Fruit fly (Drosophila melanogaster) whole organism, pupa: Measurements from ENCODE around the gene Zip102B.

ENCODE experiments used
- CG10348 ChIP-seq: fragments of 200-800 bp; sonication (Bioruptor generic); IDR thresholded peaks from 2 replicates; pipeline ENCODE4 v1.3.6; 2022; ENCODE audit warnings: missing biosample characterization, missing genetic modification characterization
- CG13204 ChIP-seq: fragments of 200-800 bp; sonication (Bioruptor generic); optimal IDR thresholded peaks from 2 replicates; lab custom pipeline; 2018; ENCODE audit warnings: missing biosample characterization, mild to moderate bottlenecking, missing genetic modification characterization, moderate library complexity
- CG14655 ChIP-seq: fragments of 200-800 bp; sonication (Bioruptor generic); optimal IDR thresholded peaks from 3 replicates; lab custom pipeline; 2017; ENCODE audit warnings: mild to moderate bottlenecking, missing biosample characterization, missing genetic modification reagents, missing genetic modification characterization
- CG15710 ChIP-seq: fragments of 200-800 bp; sonication (Bioruptor generic); optimal IDR thresholded peaks from 2 replicates; lab custom pipeline; 2018; ENCODE audit warnings: missing biosample characterization, mild to moderate bottlenecking, missing genetic modification characterization, moderate library complexity
- CG17806 ChIP-seq: fragments of 200-800 bp; sonication (Bioruptor generic); optimal IDR thresholded peaks from 2 replicates; lab custom pipeline; 2018; ENCODE audit warnings: missing biosample characterization, mild to moderate bottlenecking, missing genetic modification characterization, moderate library complexity
- CG32121 ChIP-seq: fragments of 200-800 bp; sonication (Bioruptor generic); IDR thresholded peaks from 2 replicates; pipeline ENCODE4 v1.3.6; 2022; ENCODE audit warnings: missing biosample characterization, missing genetic modification characterization
- CG8159 ChIP-seq: fragments of 200-800 bp; sonication (Bioruptor generic); optimal IDR thresholded peaks from 3 replicates; lab custom pipeline; 2018; ENCODE audit warnings: missing biosample characterization, mild to moderate bottlenecking, missing genetic modification characterization, moderate library complexity
- CG9948 ChIP-seq: fragments of 200-800 bp; sonication (Bioruptor generic); optimal IDR thresholded peaks from 2 replicates; lab custom pipeline; 2018; ENCODE audit warnings: missing biosample characterization, mild to moderate bottlenecking, missing genetic modification characterization, moderate library complexity
- D1 ChIP-seq: fragments of 200-800 bp; sonication (Bioruptor generic); optimal IDR thresholded peaks from 2 replicates; lab custom pipeline; 2018; ENCODE audit warnings: missing biosample characterization, mild to moderate bottlenecking, missing genetic modification characterization, moderate library complexity
- Ets98B ChIP-seq: fragments of 200-800 bp; sonication (Bioruptor generic); IDR thresholded peaks from 2 replicates; pipeline ENCODE4 v1.3.6; 2022; ENCODE audit warnings: missing biosample characterization, missing genetic modification characterization
- Pif1A ChIP-seq: fragments of 200-800 bp; sonication (Bioruptor generic); optimal IDR thresholded peaks from 3 replicates; lab custom pipeline; 2016; ENCODE audit warnings: missing biosample characterization, missing genetic modification characterization
- Pif1B ChIP-seq: fragments of 200-800 bp; sonication (Bioruptor generic); optimal IDR thresholded peaks from 3 replicates; lab custom pipeline; 2016; ENCODE audit warnings: missing biosample characterization, missing genetic modification characterization
- Snoo ChIP-seq: fragments of 200-800 bp; sonication (Bioruptor generic); optimal IDR thresholded peaks from 3 replicates; lab custom pipeline; 2017; ENCODE audit warnings: missing biosample characterization, mild to moderate bottlenecking, missing genetic modification characterization, inconsistent platforms
- rn ChIP-seq: fragments of 200-800 bp; sonication (Bioruptor generic); IDR thresholded peaks from 2 replicates; pipeline ENCODE4 v1.3.6; 2022; ENCODE audit warnings: missing biosample characterization, missing genetic modification characterization

dm6 chr4:358093-358929, 44.4 kb upstream of the Zip102B start, which contains the start of gene PMCA:
- no peak for TF ChIP-seq CG15710 (tag; lab: Kevin White, UChicago)
- no peak for TF ChIP-seq CG10348 (GFP tag; lab: Robert Waterston, UW)
- no peak for TF ChIP-seq Ets98B (GFP tag; lab: Robert Waterston, UW)
- no peak for TF ChIP-seq Snoo (tag; lab: Kevin White, UChicago)
- no peak for TF ChIP-seq CG14655 (GFP tag; lab: Kevin White, UChicago)
- no peak for TF ChIP-seq CG13204 (GFP tag; lab: Kevin White, UChicago)
- no peak for TF ChIP-seq CG17806 (tag; lab: Kevin White, UChicago)
- TF ChIP-seq Pif1A = no peak
- no peak for TF ChIP-seq CG9948 (tag; lab: Kevin White, UChicago)
- TF ChIP-seq rn = no peak
- TF ChIP-seq Pif1B (GFP tag; lab: Kevin White, UChicago) = no peak
- no peak for TF ChIP-seq CG32121 (GFP tag; lab: Robert Waterston, UW)
- TF ChIP-seq D1 = no peak
- TF ChIP-seq CG8159 (tag; lab: Kevin White, UChicago) = no peak
